Worm (Caenorhabditis elegans): Measurements from ENCODE around the gene M60.6.

ce11 chrX:8270971-8271553 is 18.8 kb upstream of the M60.6 start, which contains the start of gene cutl-29:
- TF ChIP-seq ceh-82 (tag; optimal IDR thresholded peaks at IDR 0.05) (no peak), nhr-12 (tag; optimal IDR thresholded peaks at IDR 0.05) (no peak), lin-39 (tag; optimal IDR thresholded peaks at IDR 0.05) (no peak)

Measured in whole organism, L2 larva.